Fruit fly (Drosophila melanogaster) Kc167 (cell line): ENCODE data around the gene CG17234.

Experiments used
- Myc ChIP-seq: fragments of >200 bp; optimal IDR thresholded peaks from 2 replicates; lab custom pipeline; 2017; ENCODE audit warnings: missing external identifiers
- Sin3A ChIP-seq: fragments of >200 bp; optimal IDR thresholded peaks from 2 replicates; lab custom pipeline; 2018; ENCODE audit warnings: missing external identifiers

- no peak for TF ChIP-seq Myc
- TF ChIP-seq Sin3A (lab: Kevin White, UChicago), result no peak
Measured at dm6 chr2L:2214004-2214403, 38.8 kb upstream of the CG17234 start, which contains the start of the genes Uch and CG34174.
